Fruit fly (Drosophila melanogaster): ENCODE results near the gene CG4281.

CG4281 gene

dm6 chrX:2041981-2042847, 22.7 kb downstream of the CG4281 start, which contains the start of the genes Actn and usp (continued):
- TF ChIP-seq Gsc (GFP tag; IDR thresholded peaks at IDR 0.05) (no peak), amos (GFP tag; IDR thresholded peaks at IDR 0.05; ENCODE audit: partially characterized antibody) (peak; percentile 10; the same call in 1 of the 2 replicates), slp2 (GFP tag; optimal IDR thresholded peaks at IDR 0.05) (no peak), Lhr (GFP tag; optimal IDR thresholded peaks at IDR 0.05) (peak; percentile 59), caup (GFP tag; optimal IDR thresholded peaks at IDR 0.05; ENCODE audit: severe bottlenecking) (no peak), gfzf (GFP tag; optimal IDR thresholded peaks at IDR 0.05) (peak; percentile 10), CG4360 (GFP tag; IDR thresholded peaks at IDR 0.05) (no peak), CG6254 (GFP tag; optimal IDR thresholded peaks at IDR 0.05) (no peak), ewg (GFP tag; optimal IDR thresholded peaks at IDR 0.05) (peak; percentile 3), CG8089 (GFP tag; optimal IDR thresholded peaks at IDR 0.05) (no peak), sna (GFP tag; IDR thresholded peaks at IDR 0.05; ENCODE audit: partially characterized antibody) (no peak), CG17328 (GFP tag; IDR thresholded peaks at IDR 0.05) (no peak), ci (GFP tag; IDR thresholded peaks at IDR 0.05) (peak; percentile 43; the same call in 1 of the 3 replicates), zen2 (GFP tag; IDR thresholded peaks at IDR 0.05; ENCODE audit: partially characterized antibody) (no peak), cwo (GFP tag; optimal IDR thresholded peaks at IDR 0.05) (no peak), nerfin-2 (GFP tag; IDR thresholded peaks at IDR 0.05; ENCODE audit: partially characterized antibody) (no peak), Meics (GFP tag; optimal IDR thresholded peaks at IDR 0.05) (peak; percentile 22), CG14014 (GFP tag; IDR thresholded peaks at IDR 0.05) (peak; percentile 51; the same call in 1 of the 2 replicates), CG11093 (GFP tag; IDR thresholded peaks at IDR 0.05) (no peak), Max (GFP tag; optimal IDR thresholded peaks at IDR 0.05) (no peak), CG6765 (GFP tag; optimal IDR thresholded peaks at IDR 0.05) (no peak), prd (optimal IDR thresholded peaks at IDR 0.05) (no peak), prd (GFP tag; IDR thresholded peaks at IDR 0.05) (peak; percentile 33; the same call in 1 of the 3 replicates), CG33213 (GFP tag; optimal IDR thresholded peaks at IDR 0.05) (peak; percentile 18), CG4820 (GFP tag; optimal IDR thresholded peaks at IDR 0.05) (no peak), CG11085 (GFP tag; IDR thresholded peaks at IDR 0.05) (no peak), MESR4 (GFP tag; optimal IDR thresholded peaks at IDR 0.05) (peak; percentile 2), CG16813 (GFP tag; IDR thresholded peaks at IDR 0.05; ENCODE audit: partially characterized antibody) (no peak), CG9215 (GFP tag; IDR thresholded peaks at IDR 0.05) (no peak), danr (GFP tag; IDR thresholded peaks at IDR 0.05) (no peak), CG17912 (GFP tag; optimal IDR thresholded peaks at IDR 0.05) (no peak), Ssrp (tag; optimal IDR thresholded peaks at IDR 0.05) (no peak), pzg (GFP tag; optimal IDR thresholded peaks at IDR 0.05) (peak; percentile 49), CG10147 (GFP tag; optimal IDR thresholded peaks at IDR 0.05) (no peak), D (optimal IDR thresholded peaks at IDR 0.05) (no peak), D (GFP tag; optimal IDR thresholded peaks at IDR 0.05) (peak; percentile 43), her (GFP tag; optimal IDR thresholded peaks at IDR 0.05) (no peak), CG1233 (GFP tag; optimal IDR thresholded peaks at IDR 0.05) (no peak), mam (GFP tag; optimal IDR thresholded peaks at IDR 0.05) (no peak), CG12236 (GFP tag; optimal IDR thresholded peaks at IDR 0.05) (no peak), Dbx (GFP tag; IDR thresholded peaks at IDR 0.05) (no peak), Doc3 (GFP tag; IDR thresholded peaks at IDR 0.05; ENCODE audit: partially characterized antibody) (no peak), CG17802 (tag; optimal IDR thresholded peaks at IDR 0.05) (peak; percentile 83), CG11398 (GFP tag; optimal IDR thresholded peaks at IDR 0.05) (no peak), TFAM (GFP tag; optimal IDR thresholded peaks at IDR 0.05) (no peak), p53 (GFP tag; optimal IDR thresholded peaks at IDR 0.05) (no peak), da (GFP tag; optimal IDR thresholded peaks at IDR 0.05) (no peak), luna (GFP tag; optimal IDR thresholded peaks at IDR 0.05) (no peak), CG6689 (GFP tag; IDR thresholded peaks at IDR 0.05) (no peak)
